Worm (Caenorhabditis elegans) whole organism, young adult: Measurements from ENCODE around the gene madf-3.
A peak's percentile ranks its signal among the peaks of the same experiment; 100 is the strongest.

Experiments used
- B0035.1 ChIP-seq: sonication (generic microtip); optimal IDR thresholded peaks from 2 replicates; lab custom pipeline; 2016; ENCODE audit warnings: missing genetic modification characterization, mild to moderate bottlenecking, missing compliant biosample characterization, missing genotype, missing genetic modification reagents
- F22D6.2 ChIP-seq: sonication (generic microtip); optimal IDR thresholded peaks from 2 replicates; lab custom pipeline; 2016; ENCODE audit warnings: mild to moderate bottlenecking, missing genetic modification characterization, missing compliant biosample characterization
- F33H1.4 ChIP-seq: fragments of 200-800 bp; sonication (Bioruptor generic); IDR thresholded peaks from 2 replicates; pipeline ENCODE4 v1.3.6; 2022; ENCODE audit warnings: missing genetic modification reagents, missing genetic modification characterization, missing compliant biosample characterization
- F39B2.1 ChIP-seq: fragments of 200-800 bp; sonication (Bioruptor generic); IDR thresholded peaks from 2 replicates; pipeline ENCODE4 v1.3.6; 2022; ENCODE audit warnings: missing genetic modification reagents, missing genetic modification characterization, missing compliant biosample characterization
- F57A8.1 ChIP-seq: fragments of 200-800 bp; sonication (Bioruptor generic); optimal IDR thresholded peaks from 2 replicates; lab custom pipeline; 2018; ENCODE audit warnings: mild to moderate bottlenecking, missing genetic modification characterization, moderate library complexity, missing compliant biosample characterization
- T26A5.8 ChIP-seq: sonication (generic microtip); optimal IDR thresholded peaks from 2 replicates; lab custom pipeline; 2016; ENCODE audit warnings: missing genetic modification characterization, missing compliant biosample characterization
- Y53G8AR.9 ChIP-seq: fragments of 200-800 bp; sonication (Bioruptor generic); conservative IDR thresholded peaks from 2 replicates; pipeline ENCODE4 v1.3.6; 2022; ENCODE audit warnings: missing genetic modification reagents, missing genetic modification characterization, missing compliant biosample characterization
- ZK185.1 ChIP-seq: sonication (generic microtip); optimal IDR thresholded peaks from 2 replicates; lab custom pipeline; 2016; ENCODE audit warnings: mild to moderate bottlenecking, missing genetic modification characterization, missing compliant biosample characterization; ENCODE audit not compliant: poor library complexity, severe bottlenecking
- ama-1 ChIP-seq, 3 experiments: fragments of 150-350 bp in 1 of 3; sonication (generic microtip) in 2 of 3; optimal IDR thresholded peaks; 2 replicates each; lab custom pipeline; 2014 to 2018; ENCODE audit warnings: missing biosample characterization in 2 of 3, missing genetic modification characterization in 2 of 3, missing genetic modification reagents in 2 of 3
- athp-1 ChIP-seq: sonication (generic microtip); optimal IDR thresholded peaks from 2 replicates; lab custom pipeline; 2017; ENCODE audit warnings: mild to moderate bottlenecking, missing genetic modification characterization, missing compliant biosample characterization
- attf-5 ChIP-seq: fragments of 200-800 bp; sonication (Bioruptor generic); optimal IDR thresholded peaks from 2 replicates; lab custom pipeline; 2018; ENCODE audit warnings: mild to moderate bottlenecking, missing genetic modification characterization, missing compliant biosample characterization
- cebp-1 ChIP-seq, 2 experiments: fragments of 200-800 bp in 1 of 2; sonication (Bioruptor generic) in 1 of 2; sonication (generic microtip) in 1 of 2; IDR thresholded peaks in 1 of 2; optimal IDR thresholded peaks in 1 of 2; 2 replicates each; pipeline versions ENCODE4 v1.3.6 to Lab custom; 2017 to 2022; ENCODE audit warnings: missing compliant biosample characterization in 2 of 2, missing genetic modification characterization in 2 of 2, mild to moderate bottlenecking in 1 of 2, missing genetic modification reagents in 1 of 2, moderate library complexity in 1 of 2
- ceh-100 ChIP-seq: fragments of 200-800 bp; sonication (Bioruptor generic); IDR thresholded peaks from 2 replicates; pipeline ENCODE4 v1.3.6; 2022; ENCODE audit warnings: missing genetic modification reagents, missing genetic modification characterization, missing compliant biosample characterization
- ceh-40 ChIP-seq: fragments of 200-800 bp; sonication (Bioruptor generic); IDR thresholded peaks from 2 replicates; pipeline ENCODE4 v1.3.6; 2022; ENCODE audit warnings: missing genetic modification characterization, missing compliant biosample characterization
- ceh-79 ChIP-seq: sonication (generic microtip); optimal IDR thresholded peaks from 2 replicates; lab custom pipeline; 2017; ENCODE audit warnings: mild to moderate bottlenecking, missing genetic modification characterization, missing compliant biosample characterization
- chd-7 ChIP-seq: sonication (generic microtip); optimal IDR thresholded peaks from 2 replicates; lab custom pipeline; 2016; ENCODE audit warnings: mild to moderate bottlenecking, missing genetic modification characterization, moderate library complexity, missing compliant biosample characterization
- die-1 ChIP-seq: sonication (generic microtip); optimal IDR thresholded peaks from 2 replicates; lab custom pipeline; 2016; ENCODE audit warnings: missing genotype, mild to moderate bottlenecking, missing genetic modification characterization, missing compliant biosample characterization
- dox-1 ChIP-seq: fragments of 200-800 bp; sonication (Bioruptor generic); IDR thresholded peaks from 2 replicates; pipeline ENCODE4 v1.3.6; 2022; ENCODE audit warnings: missing genetic modification reagents, missing genetic modification characterization, missing compliant biosample characterization
- dpl-1 ChIP-seq: fragments of 150-350 bp; optimal IDR thresholded peaks from 2 replicates; lab custom pipeline; 2014; ENCODE audit warnings: missing biosample characterization, missing genetic modification reagents, missing genetic modification characterization
- efl-1 ChIP-seq: fragments of 150-350 bp; optimal IDR thresholded peaks from 2 replicates; lab custom pipeline; 2014; ENCODE audit warnings: missing biosample characterization, missing genetic modification reagents, missing genetic modification characterization
- egl-44 ChIP-seq: fragments of 200-800 bp; sonication (Bioruptor generic); IDR thresholded peaks from 2 replicates; pipeline ENCODE4 v1.3.6; 2022; ENCODE audit warnings: missing genetic modification reagents, missing genetic modification characterization, missing compliant biosample characterization
- ekl-4 ChIP-seq: fragments of 200-800 bp; sonication (Bioruptor generic); IDR thresholded peaks from 2 replicates; pipeline ENCODE4 v1.3.6; 2022; ENCODE audit warnings: missing genetic modification reagents, missing genetic modification characterization, missing compliant biosample characterization
- hlh-12 ChIP-seq: sonication (generic microtip); optimal IDR thresholded peaks from 2 replicates; lab custom pipeline; 2016; ENCODE audit warnings: missing genetic modification characterization, missing compliant biosample characterization
- hlh-26 ChIP-seq: fragments of 200-800 bp; sonication (Bioruptor generic); conservative IDR thresholded peaks from 2 replicates; pipeline ENCODE4 v1.3.6; 2022; ENCODE audit warnings: missing genetic modification reagents, missing genetic modification characterization, missing compliant biosample characterization
- hmg-1.2 ChIP-seq: fragments of 200-800 bp; sonication (Bioruptor generic); IDR thresholded peaks from 2 replicates; pipeline ENCODE4 v1.3.6; 2022; ENCODE audit warnings: missing genetic modification reagents, missing genetic modification characterization, missing compliant biosample characterization
- let-607 ChIP-seq, 2 experiments: fragments of 200-800 bp in 1 of 2; sonication (Bioruptor generic) in 1 of 2; sonication (generic microtip) in 1 of 2; optimal IDR thresholded peaks; 2 replicates each; lab custom pipeline; 2016 to 2018; ENCODE audit warnings: mild to moderate bottlenecking in 2 of 2, missing compliant biosample characterization in 2 of 2, missing genetic modification characterization in 2 of 2, moderate library complexity in 2 of 2, missing genotype in 1 of 2
- lin-26 ChIP-seq: fragments of 200-800 bp; sonication (Bioruptor generic); IDR thresholded peaks from 2 replicates; pipeline ENCODE4 v1.3.6; 2022; ENCODE audit warnings: missing genetic modification reagents, missing genetic modification characterization, missing compliant biosample characterization
- lir-1 ChIP-seq: fragments of 200-800 bp; sonication (Bioruptor generic); conservative IDR thresholded peaks from 2 replicates; pipeline ENCODE4 v1.3.6; 2022; ENCODE audit warnings: missing genetic modification reagents, missing genetic modification characterization, missing compliant biosample characterization
- lsl-1 ChIP-seq: fragments of 200-800 bp; sonication (Bioruptor generic); optimal IDR thresholded peaks from 2 replicates; lab custom pipeline; 2018; ENCODE audit warnings: mild to moderate bottlenecking, missing genetic modification characterization, moderate library complexity, missing compliant biosample characterization
- madf-10 ChIP-seq: sonication (generic microtip); optimal IDR thresholded peaks from 2 replicates; lab custom pipeline; 2016; ENCODE audit warnings: mild to moderate bottlenecking, missing genetic modification characterization, missing compliant biosample characterization
- madf-3 ChIP-seq: fragments of 200-800 bp; sonication (Bioruptor generic); IDR thresholded peaks from 2 replicates; pipeline ENCODE4 v1.3.6; 2022; ENCODE audit warnings: missing genetic modification reagents, missing genetic modification characterization, missing compliant biosample characterization
- madf-8 ChIP-seq: fragments of 200-800 bp; sonication (Bioruptor generic); conservative IDR thresholded peaks from 2 replicates; pipeline ENCODE4 v1.3.6; 2022; ENCODE audit warnings: missing genetic modification reagents, missing genetic modification characterization, missing compliant biosample characterization
- mcd-1 ChIP-seq: fragments of 200-800 bp; sonication (Bioruptor generic); IDR thresholded peaks from 2 replicates; pipeline ENCODE4 v1.3.6; 2022; ENCODE audit warnings: missing genetic modification reagents, missing genetic modification characterization, missing compliant biosample characterization
- nfya-2 ChIP-seq: fragments of 200-800 bp; sonication (Bioruptor generic); IDR thresholded peaks from 2 replicates; pipeline ENCODE4 v1.3.6; 2022; ENCODE audit warnings: missing genetic modification reagents, missing genetic modification characterization, missing compliant biosample characterization
- nhr-120 ChIP-seq: fragments of 200-800 bp; sonication (Bioruptor generic); IDR thresholded peaks from 2 replicates; pipeline ENCODE4 v1.3.6; 2022; ENCODE audit warnings: missing genetic modification characterization, missing compliant biosample characterization
- nhr-90 ChIP-seq: sonication (generic microtip); optimal IDR thresholded peaks from 2 replicates; lab custom pipeline; 2016; ENCODE audit warnings: missing genotype, mild to moderate bottlenecking, missing genetic modification characterization, missing compliant biosample characterization
- pbrm-1 ChIP-seq: fragments of 200-800 bp; sonication (Bioruptor generic); IDR thresholded peaks from 2 replicates; pipeline ENCODE4 v1.3.6; 2022; ENCODE audit warnings: missing genetic modification reagents, missing genetic modification characterization, missing compliant biosample characterization
- rcor-1 ChIP-seq: fragments of 200-800 bp; sonication (Bioruptor generic); IDR thresholded peaks from 2 replicates; pipeline ENCODE4 v1.3.6; 2022; ENCODE audit warnings: missing genetic modification reagents, missing genetic modification characterization, missing compliant biosample characterization
- sdz-38 ChIP-seq: sonication (generic microtip); optimal IDR thresholded peaks from 2 replicates; lab custom pipeline; 2016; ENCODE audit warnings: missing genotype, missing genetic modification characterization, missing compliant biosample characterization
- snpc-1.1 ChIP-seq: sonication (generic microtip); optimal IDR thresholded peaks from 2 replicates; lab custom pipeline; 2017; ENCODE audit warnings: missing genetic modification characterization, mild to moderate bottlenecking, missing compliant biosample characterization, antibody characterized with exemption, moderate library complexity, missing genotype, missing genetic modification reagents; ENCODE audit not compliant: insufficient read depth
- tbp1 ChIP-seq: fragments of 200-800 bp; sonication (Bioruptor generic); optimal IDR thresholded peaks from 2 replicates; lab custom pipeline; 2018; ENCODE audit warnings: mild to moderate bottlenecking, missing genetic modification characterization, missing compliant biosample characterization
- tbx-9 ChIP-seq: sonication (generic microtip); optimal IDR thresholded peaks from 2 replicates; lab custom pipeline; 2016; ENCODE audit warnings: borderline replicate concordance, missing genetic modification characterization, inconsistent platforms, missing compliant biosample characterization
- xnd-1 ChIP-seq: sonication (generic microtip); optimal IDR thresholded peaks from 2 replicates; lab custom pipeline; 2016; ENCODE audit warnings: missing genotype, missing genetic modification reagents, missing genetic modification characterization, missing compliant biosample characterization
- zim-3 ChIP-seq: sonication (generic microtip); optimal IDR thresholded peaks from 2 replicates; lab custom pipeline; 2017; ENCODE audit warnings: mild to moderate bottlenecking, missing genetic modification characterization, moderate library complexity, missing compliant biosample characterization
- ztf-28 ChIP-seq: fragments of 200-800 bp; sonication (Bioruptor generic); IDR thresholded peaks from 2 replicates; pipeline ENCODE4 v1.3.6; 2022; ENCODE audit warnings: missing genetic modification reagents, missing genetic modification characterization, missing compliant biosample characterization
- ztf-6 ChIP-seq: fragments of 200-800 bp; sonication (Bioruptor generic); IDR thresholded peaks from 2 replicates; pipeline ENCODE4 v1.3.6; 2022; ENCODE audit warnings: missing genetic modification reagents, missing genetic modification characterization, missing compliant biosample characterization

madf-3 gene

DNA sequence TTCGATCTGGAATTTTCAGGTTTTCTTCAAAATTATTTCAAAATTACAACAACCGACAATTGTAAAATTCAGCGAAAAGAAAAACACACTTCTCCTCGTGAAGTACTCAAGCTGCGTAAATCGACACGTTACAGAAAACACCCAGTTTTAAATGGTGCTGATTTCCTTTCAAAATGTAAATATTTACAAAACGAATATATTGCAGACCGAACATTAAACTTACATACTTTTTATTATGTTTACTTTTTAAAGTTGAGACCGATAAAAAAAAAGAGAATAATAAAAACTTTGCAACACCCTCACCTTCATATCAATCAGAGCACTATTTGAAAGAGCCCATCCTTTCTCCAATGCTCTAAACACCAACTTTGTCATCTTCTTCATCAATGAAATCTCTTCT lies 36.3 kb downstream of the madf-3 start:
- TF ChIP-seq rcor-1 (GFP tag; lab: Robert Waterston, UW): no peak
- TF ChIP-seq let-607 (tag; optimal IDR thresholded peaks at IDR 0.05; lab: Kevin White, UChicago): no peak
- TF ChIP-seq snpc-1.1 (tag; lab: Kevin White, UChicago): no peak
- TF ChIP-seq tbp1: no peak
- no peak for TF ChIP-seq dox-1 (GFP tag; lab: Robert Waterston, UW)

DNA sequence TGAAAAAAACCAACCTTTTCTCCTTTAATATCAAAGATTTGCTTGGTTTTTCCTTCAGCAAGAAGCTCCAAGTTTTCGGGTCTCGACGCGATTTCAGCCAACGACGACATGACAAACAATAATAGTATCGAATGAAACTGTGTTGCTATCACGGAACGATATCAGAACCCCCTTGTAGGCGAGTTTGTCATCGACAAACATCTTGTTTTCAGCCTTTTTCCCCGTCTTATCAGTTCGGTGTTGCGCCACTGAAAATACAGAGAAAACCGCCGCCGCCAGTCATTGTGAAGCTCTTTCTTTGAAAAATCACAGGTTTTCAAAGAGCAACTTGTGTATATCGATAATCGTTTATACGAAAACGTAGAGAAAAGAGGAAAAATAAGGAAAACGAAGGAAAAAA lies 37.9 kb downstream of the madf-3 start, which contains the start of gene paic-1:
Gene paic-1 (minus strand): TSS at position 120 of the 400 bp plus-strand sequence.
- no peak for TF ChIP-seq zim-3 (tag; lab: Kevin White, UChicago)
- no peak for TF ChIP-seq hlh-26 (GFP tag; lab: Robert Waterston, UW)
- no peak for TF ChIP-seq egl-44 (GFP tag; lab: Robert Waterston, UW)
- no peak for TF ChIP-seq hlh-12 (tag; lab: Kevin White, UChicago)
- TF ChIP-seq athp-1: no peak
- peak; percentile 17 for TF ChIP-seq xnd-1
- TF ChIP-seq Y53G8AR.9 (GFP tag; lab: Robert Waterston, UW): no peak
- TF ChIP-seq nfya-2 (GFP tag; lab: Robert Waterston, UW): no peak
- TF ChIP-seq chd-7: no peak
- TF ChIP-seq F39B2.1 (GFP tag; lab: Robert Waterston, UW): no peak
- no peak for TF ChIP-seq sdz-38 (tag; lab: Kevin White, UChicago)
- no peak for TF ChIP-seq snpc-1.1 (tag; lab: Kevin White, UChicago)
- TF ChIP-seq tbx-9: no peak
- peak; percentile 44; the same call in 1 of the 2 replicates for TF ChIP-seq lin-26 (GFP tag; lab: Robert Waterston, UW)
- no peak for TF ChIP-seq let-607 (tag; optimal IDR thresholded peaks at IDR 0.05; lab: Kevin White, UChicago)
- TF ChIP-seq madf-3 (GFP tag; lab: Robert Waterston, UW): 0 out of 2 replicates have a peak, but pooled peaks have one; percentile 11
- 0 out of 2 replicates have a peak, but pooled peaks have one; percentile 7 for TF ChIP-seq pbrm-1
- TF ChIP-seq dox-1 (GFP tag; lab: Robert Waterston, UW): 0 out of 2 replicates have a peak, but pooled peaks have one; percentile 23
- peak; percentile 38 for TF ChIP-seq B0035.1
- TF ChIP-seq F33H1.4 (GFP tag; lab: Robert Waterston, UW): no peak
- no peak for TF ChIP-seq nhr-120
- no peak for TF ChIP-seq ceh-79 (tag; lab: Kevin White, UChicago)
- TF ChIP-seq T26A5.8: no peak
- TF ChIP-seq hmg-1.2 (GFP tag; lab: Robert Waterston, UW): no peak
- no peak for TF ChIP-seq dpl-1 (GFP tag; lab: Kevin White, UChicago)
- TF ChIP-seq ceh-100 (GFP tag; lab: Robert Waterston, UW): no peak
- no peak for TF ChIP-seq ztf-28
- TF ChIP-seq ama-1 (optimal IDR thresholded peaks at IDR 0.05; lab: Kevin White, UChicago): no peak
- TF ChIP-seq ama-1 (GFP tag; optimal IDR thresholded peaks at IDR 0.05; lab: Kevin White, UChicago): no peak
- TF ChIP-seq nhr-90 (tag; lab: Kevin White, UChicago): no peak
- no peak for TF ChIP-seq ceh-40
- TF ChIP-seq madf-8: no peak
- no peak for TF ChIP-seq F57A8.1 (GFP tag; lab: Kevin White, UChicago)
- TF ChIP-seq lir-1 (GFP tag; lab: Robert Waterston, UW): no peak
- TF ChIP-seq attf-5 (GFP tag; lab: Kevin White, UChicago): no peak
- no peak for TF ChIP-seq F22D6.2 (tag; lab: Kevin White, UChicago)
- TF ChIP-seq ztf-6 (GFP tag; lab: Robert Waterston, UW): no peak
- no peak for TF ChIP-seq die-1 (tag; lab: Kevin White, UChicago)
- no peak for TF ChIP-seq mcd-1 (GFP tag; lab: Robert Waterston, UW)
- no peak for TF ChIP-seq cebp-1 (GFP tag; IDR thresholded peaks at IDR 0.05; lab: Robert Waterston, UW)
- TF ChIP-seq cebp-1 (tag; optimal IDR thresholded peaks at IDR 0.05; lab: Kevin White, UChicago): peak; percentile 9
- TF ChIP-seq efl-1 (GFP tag; lab: Kevin White, UChicago): no peak
- TF ChIP-seq ZK185.1 (tag; lab: Kevin White, UChicago): peak; percentile 27
- no peak for TF ChIP-seq ekl-4 (GFP tag; lab: Robert Waterston, UW)
- no peak for TF ChIP-seq madf-10 (tag; lab: Kevin White, UChicago)
- no peak for TF ChIP-seq lsl-1 (GFP tag; lab: Kevin White, UChicago)
